Worm (Caenorhabditis elegans): ENCODE data around the gene frpr-9.

Gene frpr-9

ce11 chrV:11016846-11017553 is 25.1 kb downstream of the frpr-9 start:
- no peak for TF ChIP-seq B0310.2 (tag; optimal IDR thresholded peaks at IDR 0.05)
- TF ChIP-seq flt-1 (GFP tag; IDR thresholded peaks at IDR 0.05), result no peak
- no peak for TF ChIP-seq ceh-36 (tag; optimal IDR thresholded peaks at IDR 0.05)
- no peak for TF ChIP-seq tbx-11 (GFP tag; IDR thresholded peaks at IDR 0.05)
- no peak for TF ChIP-seq hnd-1 (tag; optimal IDR thresholded peaks at IDR 0.05)
- no peak for TF ChIP-seq ceh-13 (GFP tag; optimal IDR thresholded peaks at IDR 0.05)
- no peak for TF ChIP-seq aly-1 (tag; optimal IDR thresholded peaks at IDR 0.05)
- no peak for TF ChIP-seq F13C5.2 (tag; optimal IDR thresholded peaks at IDR 0.05)
- TF ChIP-seq tra-4 (tag; optimal IDR thresholded peaks at IDR 0.05), result no peak
- TF ChIP-seq ets-7 (tag; optimal IDR thresholded peaks at IDR 0.05), result no peak
- TF ChIP-seq scrt-1 (GFP tag; IDR thresholded peaks at IDR 0.05), result no peak
- TF ChIP-seq sea-1 (GFP tag; conservative IDR thresholded peaks at IDR 0.05), result no peak
- no peak for TF ChIP-seq tbx-37 (GFP tag; conservative IDR thresholded peaks at IDR 0.05)
- no peak for TF ChIP-seq ama-1 (optimal IDR thresholded peaks at IDR 0.05)
- no peak for TF ChIP-seq pes-1 (GFP tag; IDR thresholded peaks at IDR 0.05)
- no peak for TF ChIP-seq hmg-4 (GFP tag; optimal IDR thresholded peaks at IDR 0.05)
- no peak for TF ChIP-seq hmbx-1 (tag; optimal IDR thresholded peaks at IDR 0.05)

- no peak for TF ChIP-seq tbx-37 (GFP tag; conservative IDR thresholded peaks at IDR 0.05)
- TF ChIP-seq hmbx-1 (tag; optimal IDR thresholded peaks at IDR 0.05), result no peak
- TF ChIP-seq ceh-36 (tag; optimal IDR thresholded peaks at IDR 0.05), result no peak
- no peak for TF ChIP-seq aly-1 (tag; optimal IDR thresholded peaks at IDR 0.05)
These were observed 30.9 kb downstream of the frpr-9 start, which contains the start of the genes C13G3.12 and hot-6 for ce11 chrV:11022817-11023216. Gene C13G3.12, minus strand, starts transcription at chrV:11022917. Gene hot-6, minus strand, starts transcription at chrV:11022937.

ce11 chrV:11027740-11028139 is 35.9 kb downstream of the frpr-9 start:
- TF ChIP-seq hnd-1 (tag; optimal IDR thresholded peaks at IDR 0.05) (no peak), ceh-13 (GFP tag; optimal IDR thresholded peaks at IDR 0.05) (no peak), flt-1 (GFP tag; IDR thresholded peaks at IDR 0.05) (no peak), tra-4 (tag; optimal IDR thresholded peaks at IDR 0.05) (no peak), B0310.2 (tag; optimal IDR thresholded peaks at IDR 0.05) (no peak), F13C5.2 (tag; optimal IDR thresholded peaks at IDR 0.05) (no peak), scrt-1 (GFP tag; IDR thresholded peaks at IDR 0.05) (no peak), sea-1 (GFP tag; conservative IDR thresholded peaks at IDR 0.05) (no peak), hmbx-1 (tag; optimal IDR thresholded peaks at IDR 0.05) (no peak), pes-1 (GFP tag; IDR thresholded peaks at IDR 0.05) (no peak), tbx-11 (GFP tag; IDR thresholded peaks at IDR 0.05) (no peak), tbx-37 (GFP tag; conservative IDR thresholded peaks at IDR 0.05) (no peak), aly-1 (tag; optimal IDR thresholded peaks at IDR 0.05) (no peak), hmg-4 (GFP tag; optimal IDR thresholded peaks at IDR 0.05) (no peak), ets-7 (tag; optimal IDR thresholded peaks at IDR 0.05) (no peak), ama-1 (optimal IDR thresholded peaks at IDR 0.05) (no peak), ceh-36 (tag; optimal IDR thresholded peaks at IDR 0.05) (no peak)

ce11 chrV:11029309-11029708 is 37.4 kb downstream of the frpr-9 start:
- TF ChIP-seq ets-7 (tag; optimal IDR thresholded peaks at IDR 0.05), result peak; percentile 23
- TF ChIP-seq ama-1 (optimal IDR thresholded peaks at IDR 0.05), result no peak
- no peak for TF ChIP-seq hmg-4 (GFP tag; optimal IDR thresholded peaks at IDR 0.05)
- peak; percentile 21 for TF ChIP-seq F13C5.2 (tag; optimal IDR thresholded peaks at IDR 0.05)
- TF ChIP-seq hnd-1 (tag; optimal IDR thresholded peaks at IDR 0.05), result peak; percentile 13
- peak; percentile 83 for TF ChIP-seq tbx-37 (GFP tag; conservative IDR thresholded peaks at IDR 0.05)

- no peak for TF ChIP-seq sea-1 (GFP tag; conservative IDR thresholded peaks at IDR 0.05)
- no peak for TF ChIP-seq ceh-36 (tag; optimal IDR thresholded peaks at IDR 0.05)
- no peak for TF ChIP-seq aly-1 (tag; optimal IDR thresholded peaks at IDR 0.05)
- no peak for TF ChIP-seq ets-7 (tag; optimal IDR thresholded peaks at IDR 0.05)
- TF ChIP-seq ceh-13 (GFP tag; optimal IDR thresholded peaks at IDR 0.05), result no peak
- TF ChIP-seq hmg-4 (GFP tag; optimal IDR thresholded peaks at IDR 0.05), result no peak
- no peak for TF ChIP-seq ama-1 (optimal IDR thresholded peaks at IDR 0.05)
- no peak for TF ChIP-seq B0310.2 (tag; optimal IDR thresholded peaks at IDR 0.05)
- no peak for TF ChIP-seq pes-1 (GFP tag; IDR thresholded peaks at IDR 0.05)
- TF ChIP-seq F13C5.2 (tag; optimal IDR thresholded peaks at IDR 0.05), result no peak
- TF ChIP-seq tra-4 (tag; optimal IDR thresholded peaks at IDR 0.05), result no peak
- no peak for TF ChIP-seq tbx-37 (GFP tag; conservative IDR thresholded peaks at IDR 0.05)
- no peak for TF ChIP-seq scrt-1 (GFP tag; IDR thresholded peaks at IDR 0.05)
- TF ChIP-seq tbx-11 (GFP tag; IDR thresholded peaks at IDR 0.05), result no peak
- no peak for TF ChIP-seq flt-1 (GFP tag; IDR thresholded peaks at IDR 0.05)
- no peak for TF ChIP-seq hnd-1 (tag; optimal IDR thresholded peaks at IDR 0.05)
- TF ChIP-seq hmbx-1 (tag; optimal IDR thresholded peaks at IDR 0.05), result no peak
These were observed 38.8 kb downstream of the frpr-9 start for ce11 chrV:11030675-11031074.

- TF ChIP-seq B0310.2 (tag; optimal IDR thresholded peaks at IDR 0.05) (no peak), hmbx-1 (tag; optimal IDR thresholded peaks at IDR 0.05) (no peak), F13C5.2 (tag; optimal IDR thresholded peaks at IDR 0.05) (no peak), tbx-11 (GFP tag; IDR thresholded peaks at IDR 0.05) (no peak), aly-1 (tag; optimal IDR thresholded peaks at IDR 0.05) (no peak), scrt-1 (GFP tag; IDR thresholded peaks at IDR 0.05) (no peak), hnd-1 (tag; optimal IDR thresholded peaks at IDR 0.05) (no peak), ceh-13 (GFP tag; optimal IDR thresholded peaks at IDR 0.05) (no peak), tbx-37 (GFP tag; conservative IDR thresholded peaks at IDR 0.05) (no peak), hmg-4 (GFP tag; optimal IDR thresholded peaks at IDR 0.05) (no peak), ceh-36 (tag; optimal IDR thresholded peaks at IDR 0.05) (no peak), sea-1 (GFP tag; conservative IDR thresholded peaks at IDR 0.05) (no peak), ama-1 (optimal IDR thresholded peaks at IDR 0.05) (no peak), ets-7 (tag; optimal IDR thresholded peaks at IDR 0.05) (no peak), flt-1 (GFP tag; IDR thresholded peaks at IDR 0.05) (no peak), pes-1 (GFP tag; IDR thresholded peaks at IDR 0.05) (no peak)
These were observed 41.4 kb downstream of the frpr-9 start for ce11 chrV:11033241-11033640.

- TF ChIP-seq hnd-1 (tag; optimal IDR thresholded peaks at IDR 0.05) (no peak), tbx-11 (GFP tag; IDR thresholded peaks at IDR 0.05) (no peak)
These were observed 42.9 kb downstream of the frpr-9 start, which contains the start of gene pptr-2 for ce11 chrV:11034748-11035147. Gene pptr-2, minus strand, starts transcription at chrV:11034931.
